Fruit fly (Drosophila melanogaster) whole organism, wandering third instar larva: ENCODE results near the gene CG34001.
A peak's percentile ranks its signal among the peaks of the same experiment; 100 is the strongest.

Source experiments
- Abd-B ChIP-seq: fragments of >200 bp; optimal IDR thresholded peaks from 2 replicates; lab custom pipeline; 2017; ENCODE audit warnings: missing biosample characterization, missing genetic modification characterization
- CG32264 ChIP-seq: fragments of 200-800 bp; sonication (Bioruptor generic); optimal IDR thresholded peaks from 2 replicates; lab custom pipeline; 2016; ENCODE audit warnings: missing biosample characterization, missing genetic modification characterization
- CG9705 ChIP-seq: fragments of 200-800 bp; sonication (Bioruptor generic); optimal IDR thresholded peaks from 2 replicates; lab custom pipeline; 2018; ENCODE audit warnings: missing biosample characterization, mild to moderate bottlenecking, missing genetic modification characterization
- CrebA ChIP-seq: fragments of 200-800 bp; sonication (Bioruptor generic); optimal IDR thresholded peaks from 2 replicates; lab custom pipeline; 2016; ENCODE audit warnings: missing biosample characterization, mild to moderate bottlenecking, missing genetic modification characterization, borderline replicate concordance
- Dfd ChIP-seq: fragments of >200 bp; optimal IDR thresholded peaks from 2 replicates; lab custom pipeline; 2017; ENCODE audit warnings: missing biosample characterization, missing genetic modification characterization
- Dif ChIP-seq: fragments of 200-275, 200-300 bp; sonication (Bioruptor generic); optimal IDR thresholded peaks from 2 replicates; lab custom pipeline; 2018; ENCODE audit warnings: missing biosample characterization, missing genetic modification characterization; ENCODE audit not compliant: partially characterized antibody
- GATAd ChIP-seq: sonication (Bioruptor generic); optimal IDR thresholded peaks from 2 replicates; lab custom pipeline; 2016; ENCODE audit warnings: missing biosample characterization, missing genetic modification characterization
- HLH106 ChIP-seq: fragments of 200-800 bp; optimal IDR thresholded peaks from 3 replicates; lab custom pipeline; 2019; ENCODE audit warnings: missing biosample characterization, mild to moderate bottlenecking, missing genetic modification characterization, moderate library complexity
- Hnf4 ChIP-seq: fragments of 200-800 bp; sonication (Bioruptor generic); optimal IDR thresholded peaks from 2 replicates; lab custom pipeline; 2016; ENCODE audit warnings: missing biosample characterization, mild to moderate bottlenecking, missing genetic modification characterization
- Hr78 ChIP-seq: fragments of >200 bp; optimal IDR thresholded peaks from 2 replicates; lab custom pipeline; 2017; ENCODE audit warnings: missing biosample characterization, missing genetic modification characterization
- Hr83 ChIP-seq: fragments of 200-300 bp; sonication (Bioruptor generic); optimal IDR thresholded peaks from 2 replicates; lab custom pipeline; 2016; ENCODE audit warnings: missing biosample characterization, mild to moderate bottlenecking, missing genetic modification characterization, moderate library complexity; ENCODE audit not compliant: poor library complexity, severe bottlenecking
- Jra ChIP-seq: sonication (Bioruptor generic); optimal IDR thresholded peaks from 2 replicates; lab custom pipeline; 2016; ENCODE audit warnings: missing biosample characterization, missing genetic modification characterization
- Mio ChIP-seq: sonication (Bioruptor generic); optimal IDR thresholded peaks from 2 replicates; lab custom pipeline; 2016; ENCODE audit warnings: missing biosample characterization, missing genetic modification characterization
- Myc ChIP-seq: fragments of >200 bp; optimal IDR thresholded peaks from 2 replicates; lab custom pipeline; 2017
- N ChIP-seq: fragments of >200 bp; optimal IDR thresholded peaks from 2 replicates; lab custom pipeline; 2018; ENCODE audit warnings: missing biosample characterization, missing external identifiers, missing genetic modification characterization
- OdsH ChIP-seq: fragments of 200-800 bp; sonication (Bioruptor generic); optimal IDR thresholded peaks from 2 replicates; lab custom pipeline; 2016; ENCODE audit warnings: missing biosample characterization, mild to moderate bottlenecking, missing genetic modification characterization
- Rel ChIP-seq, 2 experiments: fragments of 200-800 bp; sonication (Bioruptor generic) in 1 of 2; optimal IDR thresholded peaks; 2 replicates in 1 of 2; 3 replicates in 1 of 2; lab custom pipeline; 2016 to 2019; ENCODE audit warnings: mild to moderate bottlenecking in 2 of 2, missing biosample characterization in 2 of 2, missing genetic modification characterization in 2 of 2, moderate library complexity in 1 of 2
- Sp1 ChIP-seq: fragments of 200-800 bp; sonication (Bioruptor generic); optimal IDR thresholded peaks from 3 replicates; lab custom pipeline; 2019; ENCODE audit warnings: missing biosample characterization, mild to moderate bottlenecking, missing genetic modification characterization, moderate library complexity
- Vsx2 ChIP-seq: fragments of 200-300, 225-300 bp; sonication (Bioruptor generic); optimal IDR thresholded peaks from 2 replicates; lab custom pipeline; 2018; ENCODE audit warnings: missing biosample characterization, missing genetic modification characterization; ENCODE audit not compliant: partially characterized antibody
- br ChIP-seq: fragments of 200-800 bp; sonication (Bioruptor generic); optimal IDR thresholded peaks from 2 replicates; lab custom pipeline; 2016; ENCODE audit warnings: missing biosample characterization, missing genetic modification characterization
- brk ChIP-seq: fragments of 200-800 bp; sonication (Bioruptor generic); optimal IDR thresholded peaks from 2 replicates; lab custom pipeline; 2016; ENCODE audit warnings: missing biosample characterization, mild to moderate bottlenecking, missing genetic modification characterization
- dl ChIP-seq, 2 experiments: fragments of 175-275, 200-275 bp in 1 of 2; fragments of 200-275 bp in 1 of 2; sonication (Bioruptor generic); optimal IDR thresholded peaks; lab custom pipeline; 2018; ENCODE audit warnings: mild to moderate bottlenecking in 2 of 2, missing biosample characterization in 2 of 2, missing genetic modification characterization in 2 of 2, moderate library complexity in 2 of 2; ENCODE audit not compliant: partially characterized antibody in 2 of 2, insufficient read depth in 1 of 2
- dmrt93B ChIP-seq: fragments of 200-800 bp; sonication (Bioruptor generic); optimal IDR thresholded peaks from 2 replicates; lab custom pipeline; 2018; ENCODE audit warnings: missing biosample characterization, mild to moderate bottlenecking, missing genetic modification characterization
- dsf ChIP-seq: sonication (Bioruptor generic); optimal IDR thresholded peaks from 2 replicates; lab custom pipeline; 2016; ENCODE audit warnings: missing biosample characterization, missing genetic modification characterization, borderline replicate concordance
- ey ChIP-seq: fragments of 200-800 bp; sonication (Bioruptor generic); optimal IDR thresholded peaks from 2 replicates; lab custom pipeline; 2016; ENCODE audit warnings: missing biosample characterization, missing genetic modification characterization
- foxo ChIP-seq, 2 experiments: fragments of 200-800 bp; sonication (Bioruptor generic); optimal IDR thresholded peaks; 2 replicates in 1 of 2; 3 replicates in 1 of 2; lab custom pipeline; 2016 to 2017; ENCODE audit warnings: missing biosample characterization in 2 of 2, missing genetic modification characterization in 2 of 2
- fru ChIP-seq: fragments of 200-800 bp; sonication (Bioruptor generic); optimal IDR thresholded peaks from 3 replicates; lab custom pipeline; 2016; ENCODE audit warnings: missing biosample characterization, mild to moderate bottlenecking, missing genetic modification characterization
- h ChIP-seq: fragments of 200-800 bp; sonication (Bioruptor generic); optimal IDR thresholded peaks from 3 replicates; lab custom pipeline; 2016; ENCODE audit warnings: missing biosample characterization, mild to moderate bottlenecking, missing genetic modification characterization
- jim ChIP-seq: fragments of 175-275, 200-325 bp; sonication (Bioruptor generic); optimal IDR thresholded peaks from 2 replicates; lab custom pipeline; 2016; ENCODE audit warnings: missing biosample characterization, mild to moderate bottlenecking, missing genetic modification characterization
- lola ChIP-seq: fragments of >200 bp; optimal IDR thresholded peaks from 2 replicates; lab custom pipeline; 2017; ENCODE audit warnings: missing biosample characterization, missing genetic modification characterization
- pan ChIP-seq: fragments of >200 bp; optimal IDR thresholded peaks from 2 replicates; lab custom pipeline; 2017
- psq ChIP-seq: fragments of 200-800 bp; sonication (Bioruptor generic); optimal IDR thresholded peaks from 3 replicates; lab custom pipeline; 2017; ENCODE audit warnings: missing biosample characterization, mild to moderate bottlenecking, missing genetic modification characterization, moderate library complexity
- rgr ChIP-seq: fragments of 200-800 bp; sonication (Bioruptor generic); optimal IDR thresholded peaks from 3 replicates; lab custom pipeline; 2016; ENCODE audit warnings: missing biosample characterization, mild to moderate bottlenecking, missing genetic modification characterization
- sage ChIP-seq: fragments of 200-800 bp; sonication (Bioruptor generic); optimal IDR thresholded peaks from 2 replicates; lab custom pipeline; 2016; ENCODE audit warnings: missing biosample characterization, mild to moderate bottlenecking, missing genetic modification characterization
- sv ChIP-seq: fragments of 200-800 bp; sonication (Bioruptor generic); optimal IDR thresholded peaks from 3 replicates; lab custom pipeline; 2016; ENCODE audit warnings: missing biosample characterization, missing genetic modification characterization
- tai ChIP-seq: sonication (Bioruptor generic); optimal IDR thresholded peaks from 2 replicates; lab custom pipeline; 2016; ENCODE audit warnings: missing biosample characterization, missing genetic modification characterization
- usp ChIP-seq: fragments of >200 bp; optimal IDR thresholded peaks from 2 replicates; lab custom pipeline; 2017; ENCODE audit warnings: missing biosample characterization, missing genetic modification characterization
- woc ChIP-seq: sonication (Bioruptor generic); optimal IDR thresholded peaks from 2 replicates; lab custom pipeline; 2016; ENCODE audit warnings: missing biosample characterization, mild to moderate bottlenecking, missing genetic modification characterization

CG34001 gene

dm6 chr3L:10660744-10661589, 30.1 kb downstream of the CG34001 start, which contains the start of the genes CG32066 and CG8003:
Gene CG32066 (minus strand): TSS chr3L:10661013.
Gene CG8003 (plus strand): TSS chr3L:10661475.
- TF ChIP-seq dl (GFP tag; optimal IDR thresholded peaks at IDR 0.05; lab: Kevin White, UChicago; ENCODE audit: insufficient read depth in 1 of 2, partially characterized antibody in 2 of 2) (no peak), OdsH (GFP tag; lab: Kevin White, UChicago) (no peak), h (GFP tag; lab: Kevin White, UChicago) (peak; percentile 40), foxo (GFP tag; optimal IDR thresholded peaks at IDR 0.05; lab: Kevin White, UChicago) (peak in 1 of 2 experiments; percentile 24), ey (no peak), fru (GFP tag; lab: Kevin White, UChicago) (peak; percentile 9), br (peak; percentile 61), usp (GFP tag; lab: Kevin White, UChicago) (no peak), Sp1 (GFP tag; lab: Kevin White, UChicago) (peak; percentile 37), rgr (peak; percentile 30), Mio (peak; percentile 19), GATAd (GFP tag; lab: Kevin White, UChicago) (no peak), CrebA (GFP tag; lab: Kevin White, UChicago) (no peak), dmrt93B (GFP tag; lab: Kevin White, UChicago) (no peak), sage (GFP tag; lab: Kevin White, UChicago) (peak; percentile 20), Hr83 (GFP tag; lab: Kevin White, UChicago) (peak; percentile 33), Dif (GFP tag; lab: Kevin White, UChicago) (no peak), Abd-B (GFP tag; lab: Kevin White, UChicago) (no peak), tai (GFP tag; lab: Kevin White, UChicago) (peak; percentile 54), dsf (GFP tag; lab: Kevin White, UChicago) (no peak), Rel (GFP tag; optimal IDR thresholded peaks at IDR 0.05; lab: Kevin White, UChicago) (no peak), Rel (tag; optimal IDR thresholded peaks at IDR 0.05; lab: Kevin White, UChicago) (peak; percentile 47), woc (GFP tag; lab: Kevin White, UChicago) (peak; percentile 68), Myc (lab: Kevin White, UChicago) (peak; percentile 5), Hr78 (no peak), Hnf4 (GFP tag; lab: Kevin White, UChicago) (peak; percentile 35), Vsx2 (GFP tag; lab: Kevin White, UChicago) (no peak), CG32264 (GFP tag; lab: Kevin White, UChicago) (no peak), jim (GFP tag; lab: Kevin White, UChicago) (no peak), HLH106 (peak; percentile 64), N (GFP tag; lab: Kevin White, UChicago) (no peak), sv (GFP tag; lab: Kevin White, UChicago) (no peak), Dfd (GFP tag; lab: Kevin White, UChicago) (no peak), lola (no peak), CG9705 (no peak), pan (lab: Kevin White, UChicago) (no peak), brk (GFP tag; lab: Kevin White, UChicago) (peak; percentile 32), Jra (GFP tag; lab: Kevin White, UChicago) (no peak), psq (no peak)

DNA sequence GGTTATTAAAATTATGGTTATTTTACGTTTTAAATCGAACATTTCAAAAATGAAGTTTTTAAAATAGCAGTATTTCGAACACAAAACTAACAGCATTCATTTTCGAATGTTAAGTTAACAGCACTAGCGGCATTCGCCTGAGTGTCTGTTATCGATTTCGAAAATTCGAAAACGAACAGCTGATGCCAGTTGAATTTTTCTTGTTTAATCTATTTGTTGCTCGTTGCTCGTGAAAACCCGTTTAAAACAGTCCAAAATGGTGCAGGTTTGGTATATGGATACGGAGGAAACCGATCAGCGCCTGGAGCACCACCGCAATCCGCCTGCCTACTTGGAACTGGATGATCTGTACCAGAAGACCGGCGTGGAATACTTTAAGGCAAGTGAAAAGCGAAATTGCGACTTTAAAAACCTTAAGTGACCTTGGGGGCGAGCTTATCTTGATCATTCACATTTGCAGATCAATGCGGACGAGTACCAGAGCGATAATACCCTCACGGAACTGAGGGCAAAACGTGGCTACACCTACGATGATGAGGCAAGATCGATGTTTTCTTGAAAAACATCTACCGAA, 32.4 kb downstream of the CG34001 start, which contains the start of gene Adi1:
Gene Adi1, plus strand, starts transcription at position 187 of the 574 bp plus-strand sequence.
- TF ChIP-seq Abd-B (GFP tag; lab: Kevin White, UChicago), result no peak
- TF ChIP-seq dmrt93B (GFP tag; lab: Kevin White, UChicago), result no peak
- TF ChIP-seq Hr83 (GFP tag; lab: Kevin White, UChicago), result no peak
- no peak for TF ChIP-seq GATAd (GFP tag; lab: Kevin White, UChicago)
- no peak for TF ChIP-seq Rel (GFP tag; optimal IDR thresholded peaks at IDR 0.05; lab: Kevin White, UChicago)
- peak; percentile 7 for TF ChIP-seq Rel (tag; optimal IDR thresholded peaks at IDR 0.05; lab: Kevin White, UChicago)
- TF ChIP-seq pan (lab: Kevin White, UChicago), result no peak
- TF ChIP-seq foxo (GFP tag; optimal IDR thresholded peaks at IDR 0.05; lab: Kevin White, UChicago), result peak in 1 of 2 experiments; percentile 24
- TF ChIP-seq brk (GFP tag; lab: Kevin White, UChicago), result peak; percentile 23
